Worm (Caenorhabditis elegans) whole organism, late embryonic: Measurements from ENCODE around the gene Y110A2AL.3.

Experiments used
- C08G9.2 ChIP-seq: sonication (generic microtip); optimal IDR thresholded peaks from 2 replicates; lab custom pipeline; 2016; ENCODE audit warnings: mild to moderate bottlenecking, missing genetic modification characterization, moderate library complexity, missing compliant biosample characterization
- C38D4.7 ChIP-seq: fragments of 200-800 bp; sonication (Bioruptor generic); optimal IDR thresholded peaks from 2 replicates; lab custom pipeline; 2018; ENCODE audit warnings: mild to moderate bottlenecking, missing genetic modification characterization, moderate library complexity, missing compliant biosample characterization
- T23F11.4 ChIP-seq: fragments of 200-800 bp; sonication (Bioruptor generic); optimal IDR thresholded peaks from 2 replicates; lab custom pipeline; 2018; ENCODE audit warnings: mild to moderate bottlenecking, missing genetic modification characterization, missing compliant biosample characterization
- ahr-1 ChIP-seq: sonication (generic microtip); optimal IDR thresholded peaks from 2 replicates; lab custom pipeline; 2016; ENCODE audit warnings: missing genetic modification characterization, missing compliant biosample characterization
- ceh-18 ChIP-seq: sonication (generic microtip); optimal IDR thresholded peaks from 2 replicates; lab custom pipeline; 2016; ENCODE audit warnings: missing genetic modification characterization, missing compliant biosample characterization
- ceh-19 ChIP-seq: fragments of 200-800 bp; sonication (Bioruptor generic); optimal IDR thresholded peaks from 2 replicates; lab custom pipeline; 2018; ENCODE audit warnings: mild to moderate bottlenecking, missing genetic modification characterization, missing compliant biosample characterization
- ceh-24 ChIP-seq: sonication (generic microtip); optimal IDR thresholded peaks from 2 replicates; lab custom pipeline; 2016; ENCODE audit warnings: mild to moderate bottlenecking, missing genetic modification characterization, missing compliant biosample characterization
- ceh-31 ChIP-seq: sonication (generic microtip); optimal IDR thresholded peaks from 2 replicates; lab custom pipeline; 2016; ENCODE audit warnings: missing genetic modification characterization, missing compliant biosample characterization
- ceh-48 ChIP-seq: sonication (generic microtip); optimal IDR thresholded peaks from 2 replicates; lab custom pipeline; 2016; ENCODE audit warnings: missing genetic modification characterization, inconsistent platforms, missing compliant biosample characterization
- ceh-6 ChIP-seq: fragments of 200-800 bp; sonication (Bioruptor generic); optimal IDR thresholded peaks from 2 replicates; lab custom pipeline; 2018; ENCODE audit warnings: mild to moderate bottlenecking, missing genetic modification characterization, missing compliant biosample characterization
- ceh-9 ChIP-seq: sonication (generic microtip); optimal IDR thresholded peaks from 2 replicates; lab custom pipeline; 2016; ENCODE audit warnings: mild to moderate bottlenecking, missing genetic modification characterization, inconsistent platforms, missing compliant biosample characterization
- dmd-4 ChIP-seq: sonication (generic microtip); optimal IDR thresholded peaks from 2 replicates; lab custom pipeline; 2016; ENCODE audit warnings: borderline replicate concordance, missing genetic modification characterization, missing compliant biosample characterization
- elt-4 ChIP-seq: sonication (generic microtip); optimal IDR thresholded peaks from 2 replicates; lab custom pipeline; 2016; ENCODE audit warnings: missing genetic modification characterization, missing compliant biosample characterization
- ets-4 ChIP-seq: sonication (generic microtip); optimal IDR thresholded peaks from 2 replicates; lab custom pipeline; 2016; ENCODE audit warnings: missing genetic modification characterization, missing compliant biosample characterization
- fkh-6 ChIP-seq: sonication (generic microtip); optimal IDR thresholded peaks from 2 replicates; lab custom pipeline; 2016; ENCODE audit warnings: missing genetic modification characterization, missing compliant biosample characterization
- hlh-15 ChIP-seq: sonication (generic microtip); optimal IDR thresholded peaks from 2 replicates; lab custom pipeline; 2016; ENCODE audit warnings: missing genetic modification characterization, missing compliant biosample characterization
- hlh-30 ChIP-seq: sonication (generic microtip); optimal IDR thresholded peaks from 2 replicates; lab custom pipeline; 2017; ENCODE audit warnings: antibody characterized with exemption, missing genetic modification characterization, missing compliant biosample characterization; ENCODE audit not compliant: insufficient read depth
- hlh-6 ChIP-seq: sonication (generic microtip); optimal IDR thresholded peaks from 2 replicates; lab custom pipeline; 2016; ENCODE audit warnings: missing genotype, missing genetic modification characterization, missing compliant biosample characterization
- hlh-8 ChIP-seq: sonication (generic microtip); optimal IDR thresholded peaks from 2 replicates; lab custom pipeline; 2016; ENCODE audit warnings: missing genotype, missing genetic modification characterization, missing compliant biosample characterization
- lin-11 ChIP-seq: fragments of 200-800 bp; sonication (Bioruptor generic); optimal IDR thresholded peaks from 2 replicates; lab custom pipeline; 2018; ENCODE audit warnings: mild to moderate bottlenecking, missing genetic modification characterization, missing compliant biosample characterization
- mec-3 ChIP-seq: sonication (generic microtip); optimal IDR thresholded peaks from 2 replicates; lab custom pipeline; 2016; ENCODE audit warnings: borderline replicate concordance, missing genetic modification characterization, missing compliant biosample characterization
- nhr-232 ChIP-seq: sonication (generic microtip); optimal IDR thresholded peaks from 2 replicates; lab custom pipeline; 2016; ENCODE audit warnings: missing genetic modification characterization, missing compliant biosample characterization
- npax-4 ChIP-seq: sonication (generic microtip); optimal IDR thresholded peaks from 2 replicates; lab custom pipeline; 2016; ENCODE audit warnings: missing genetic modification characterization, missing compliant biosample characterization
- pag-3 ChIP-seq: sonication (generic microtip); optimal IDR thresholded peaks from 2 replicates; lab custom pipeline; 2016; ENCODE audit warnings: missing compliant biosample characterization, missing genetic modification characterization, borderline replicate concordance
- pros-1 ChIP-seq: fragments of 150-350 bp; optimal IDR thresholded peaks from 2 replicates; lab custom pipeline; 2014; ENCODE audit warnings: missing biosample characterization, missing genetic modification reagents, missing genetic modification characterization
- ref-2 ChIP-seq: sonication (generic microtip); optimal IDR thresholded peaks from 2 replicates; lab custom pipeline; 2016; ENCODE audit warnings: missing genetic modification characterization, missing compliant biosample characterization
- sox-4 ChIP-seq: sonication (generic microtip); optimal IDR thresholded peaks from 2 replicates; lab custom pipeline; 2017; ENCODE audit warnings: mild to moderate bottlenecking, missing genetic modification characterization, inconsistent platforms, missing compliant biosample characterization
- tbx-2 ChIP-seq: sonication (generic microtip); optimal IDR thresholded peaks from 2 replicates; lab custom pipeline; 2016; ENCODE audit warnings: missing genetic modification characterization, missing compliant biosample characterization
- unc-3 ChIP-seq, 2 experiments: fragments of 200-800 bp in 1 of 2; sonication (Bioruptor generic) in 1 of 2; sonication (generic microtip) in 1 of 2; conservative IDR thresholded peaks in 1 of 2; optimal IDR thresholded peaks in 1 of 2; 2 replicates each; pipeline versions ENCODE4 v1.3.6 to Lab custom; 2016 to 2022; ENCODE audit warnings: missing compliant biosample characterization in 2 of 2, missing genetic modification characterization in 2 of 2, missing genetic modification reagents in 1 of 2
- unc-42 ChIP-seq: sonication (generic microtip); optimal IDR thresholded peaks from 2 replicates; lab custom pipeline; 2016; ENCODE audit warnings: missing genotype, missing genetic modification characterization, missing compliant biosample characterization
- unc-86 ChIP-seq: sonication (generic microtip); optimal IDR thresholded peaks from 2 replicates; lab custom pipeline; 2016; ENCODE audit warnings: missing genetic modification characterization, missing compliant biosample characterization

Gene Y110A2AL.3

DNA sequence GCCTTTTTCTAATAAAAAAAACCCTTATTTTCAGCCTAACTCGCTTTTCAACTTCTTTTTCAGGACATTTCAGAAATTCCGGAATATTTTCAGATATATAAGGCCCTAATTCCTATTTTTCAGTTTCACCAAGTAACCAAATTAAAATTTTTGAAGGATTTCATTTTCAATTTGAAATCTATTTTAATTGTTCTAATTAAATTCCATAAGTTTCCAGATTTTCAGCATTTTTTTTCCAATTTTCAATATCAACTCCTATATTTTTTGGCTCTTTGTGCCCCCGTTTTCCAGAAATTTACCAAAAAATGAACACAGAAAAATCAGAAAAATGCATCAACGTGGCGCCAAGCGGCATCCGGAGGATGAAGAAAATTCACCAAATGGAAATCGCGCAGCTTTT lies 7.9 kb downstream of the Y110A2AL.3 start, which contains the start of gene Y110A2AL.1:
Y110A2AL.1 (plus strand) TSS at position 301 of the 400 bp plus-strand sequence.
- no peak for TF ChIP-seq ceh-48 (tag; lab: Kevin White, UChicago)

- no peak for TF ChIP-seq ceh-19 (GFP tag; lab: Kevin White, UChicago)
- TF ChIP-seq ceh-31, result no peak
- TF ChIP-seq elt-4, result no peak
- TF ChIP-seq ceh-6 (GFP tag; lab: Kevin White, UChicago), result no peak
- TF ChIP-seq hlh-30, result no peak
- no peak for TF ChIP-seq ceh-18 (tag; lab: Kevin White, UChicago)
- no peak for TF ChIP-seq hlh-6 (tag; lab: Kevin White, UChicago)
- no peak for TF ChIP-seq ahr-1 (tag; lab: Kevin White, UChicago)
- no peak for TF ChIP-seq T23F11.4
- TF ChIP-seq npax-4 (tag; lab: Kevin White, UChicago), result no peak
- no peak for TF ChIP-seq unc-3 (GFP tag; conservative IDR thresholded peaks at IDR 0.05; lab: Robert Waterston, UW)
- no peak for TF ChIP-seq unc-3 (tag; optimal IDR thresholded peaks at IDR 0.05; lab: Kevin White, UChicago)
- no peak for TF ChIP-seq ceh-9 (tag; lab: Kevin White, UChicago)
- TF ChIP-seq C38D4.7 (GFP tag; lab: Kevin White, UChicago), result no peak
- TF ChIP-seq ceh-48 (tag; lab: Kevin White, UChicago), result no peak
- TF ChIP-seq lin-11, result no peak
- TF ChIP-seq C08G9.2 (tag; lab: Kevin White, UChicago), result no peak
- TF ChIP-seq unc-86, result no peak
- no peak for TF ChIP-seq pros-1 (tag; lab: Kevin White, UChicago)
These were observed 12.0 kb downstream of the Y110A2AL.3 start for ce11 chrII:2878909-2879308.

ce11 chrII:2881088-2881487 lies 14.2 kb downstream of the Y110A2AL.3 start:
- no peak for TF ChIP-seq ets-4 (tag; lab: Kevin White, UChicago)
- no peak for TF ChIP-seq fkh-6 (tag; lab: Kevin White, UChicago)
- no peak for TF ChIP-seq elt-4
- TF ChIP-seq npax-4 (tag; lab: Kevin White, UChicago), result no peak
- TF ChIP-seq dmd-4 (tag; lab: Kevin White, UChicago), result no peak
- no peak for TF ChIP-seq ceh-19 (GFP tag; lab: Kevin White, UChicago)
- no peak for TF ChIP-seq tbx-2
- TF ChIP-seq ahr-1 (tag; lab: Kevin White, UChicago), result no peak
- no peak for TF ChIP-seq nhr-232 (tag; lab: Kevin White, UChicago)
- TF ChIP-seq mec-3 (tag; lab: Kevin White, UChicago), result no peak
- TF ChIP-seq ceh-24 (tag; lab: Kevin White, UChicago), result no peak
- TF ChIP-seq hlh-30, result no peak
- TF ChIP-seq C38D4.7 (GFP tag; lab: Kevin White, UChicago), result no peak
- no peak for TF ChIP-seq hlh-15 (tag; lab: Kevin White, UChicago)
- no peak for TF ChIP-seq hlh-8 (tag; lab: Kevin White, UChicago)

DNA sequence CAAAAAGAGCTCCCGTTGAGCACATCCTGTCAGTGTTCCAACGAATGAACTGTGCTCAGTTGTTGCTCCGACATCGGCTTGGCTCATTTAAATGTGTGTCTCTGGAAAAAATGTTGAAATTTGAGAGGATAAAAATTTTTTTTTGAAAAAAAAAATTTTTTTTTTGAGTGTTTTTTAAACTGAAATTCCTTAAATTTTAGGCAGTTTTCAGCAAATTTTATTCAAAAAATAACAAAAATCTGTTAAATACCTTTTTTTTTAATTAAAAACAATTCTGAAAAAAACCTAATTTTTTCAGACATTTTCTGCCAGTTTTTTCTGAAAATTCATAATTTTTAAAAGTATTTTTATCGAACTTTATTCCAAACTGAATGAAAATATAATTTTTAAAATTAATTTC lies 17.9 kb downstream of the Y110A2AL.3 start, which contains the start of gene pigw-1:
pigw-1 (minus strand) TSS at position 101 of the 400 bp plus-strand sequence.
- TF ChIP-seq elt-4, result no peak
- no peak for TF ChIP-seq sox-4 (tag; lab: Kevin White, UChicago)
- no peak for TF ChIP-seq C08G9.2 (tag; lab: Kevin White, UChicago)
- TF ChIP-seq pag-3, result no peak
- no peak for TF ChIP-seq ref-2 (tag; lab: Kevin White, UChicago)
- no peak for TF ChIP-seq unc-42 (tag; lab: Kevin White, UChicago)
- no peak for TF ChIP-seq hlh-8 (tag; lab: Kevin White, UChicago)
